Worm (Caenorhabditis elegans) whole organism, young adult: Measurements from ENCODE around the gene F59A6.12.
A peak's percentile ranks its signal among the peaks of the same experiment; 100 is the strongest.

Source experiments
- B0035.1 ChIP-seq: sonication (generic microtip); optimal IDR thresholded peaks from 2 replicates; lab custom pipeline; 2016; ENCODE audit warnings: missing genetic modification characterization, mild to moderate bottlenecking, missing compliant biosample characterization, missing genotype, missing genetic modification reagents
- F37B4.10 ChIP-seq: fragments of 200-800 bp; sonication (Bioruptor generic); IDR thresholded peaks from 2 replicates; pipeline ENCODE4 v1.3.6; 2022; ENCODE audit warnings: missing genetic modification characterization, missing compliant biosample characterization
- F39B2.1 ChIP-seq: fragments of 200-800 bp; sonication (Bioruptor generic); IDR thresholded peaks from 2 replicates; pipeline ENCODE4 v1.3.6; 2022; ENCODE audit warnings: missing genetic modification reagents, missing genetic modification characterization, missing compliant biosample characterization
- K11D2.4 ChIP-seq: fragments of 200-800 bp; sonication (Bioruptor generic); IDR thresholded peaks from 2 replicates; pipeline ENCODE4 v1.3.6; 2022; ENCODE audit warnings: missing genetic modification reagents, missing genetic modification characterization, missing compliant biosample characterization
- K12H6.12 ChIP-seq: fragments of 200-800 bp; sonication (Bioruptor generic); optimal IDR thresholded peaks from 2 replicates; lab custom pipeline; 2018; ENCODE audit warnings: mild to moderate bottlenecking, missing genetic modification characterization, missing compliant biosample characterization
- Y53F4B.3 ChIP-seq: fragments of 200-800 bp; sonication (Bioruptor generic); IDR thresholded peaks from 2 replicates; pipeline ENCODE4 v1.3.6; 2022; ENCODE audit warnings: missing genetic modification reagents, missing genetic modification characterization, missing compliant biosample characterization
- Y56A3A.18 ChIP-seq: fragments of 200-800 bp; sonication (Bioruptor generic); IDR thresholded peaks from 2 replicates; pipeline ENCODE4 v1.3.6; 2022; ENCODE audit warnings: missing genetic modification reagents, missing genetic modification characterization, missing compliant biosample characterization
- ama-1 ChIP-seq, 3 experiments: fragments of 150-350 bp in 1 of 3; sonication (generic microtip) in 2 of 3; optimal IDR thresholded peaks; 2 replicates each; lab custom pipeline; 2014 to 2018; ENCODE audit warnings: missing biosample characterization in 2 of 3, missing genetic modification characterization in 2 of 3, missing genetic modification reagents in 2 of 3
- aptf-3 ChIP-seq: fragments of 200-800 bp; sonication (Bioruptor generic); IDR thresholded peaks from 2 replicates; pipeline ENCODE4 v1.3.6; 2022; ENCODE audit warnings: missing genetic modification characterization, missing compliant biosample characterization
- atf-7 ChIP-seq: sonication (generic microtip); optimal IDR thresholded peaks from 2 replicates; lab custom pipeline; 2017; ENCODE audit warnings: mild to moderate bottlenecking, missing genetic modification characterization, missing compliant biosample characterization
- athp-1 ChIP-seq: sonication (generic microtip); optimal IDR thresholded peaks from 2 replicates; lab custom pipeline; 2017; ENCODE audit warnings: mild to moderate bottlenecking, missing genetic modification characterization, missing compliant biosample characterization
- attf-5 ChIP-seq: fragments of 200-800 bp; sonication (Bioruptor generic); optimal IDR thresholded peaks from 2 replicates; lab custom pipeline; 2018; ENCODE audit warnings: mild to moderate bottlenecking, missing genetic modification characterization, missing compliant biosample characterization
- cebp-1 ChIP-seq, 2 experiments: fragments of 200-800 bp in 1 of 2; sonication (Bioruptor generic) in 1 of 2; sonication (generic microtip) in 1 of 2; IDR thresholded peaks in 1 of 2; optimal IDR thresholded peaks in 1 of 2; 2 replicates each; pipeline versions ENCODE4 v1.3.6 to Lab custom; 2017 to 2022; ENCODE audit warnings: missing compliant biosample characterization in 2 of 2, missing genetic modification characterization in 2 of 2, mild to moderate bottlenecking in 1 of 2, missing genetic modification reagents in 1 of 2, moderate library complexity in 1 of 2
- ceh-40 ChIP-seq: fragments of 200-800 bp; sonication (Bioruptor generic); IDR thresholded peaks from 2 replicates; pipeline ENCODE4 v1.3.6; 2022; ENCODE audit warnings: missing genetic modification characterization, missing compliant biosample characterization
- chd-7 ChIP-seq: sonication (generic microtip); optimal IDR thresholded peaks from 2 replicates; lab custom pipeline; 2016; ENCODE audit warnings: mild to moderate bottlenecking, missing genetic modification characterization, moderate library complexity, missing compliant biosample characterization
- die-1 ChIP-seq: sonication (generic microtip); optimal IDR thresholded peaks from 2 replicates; lab custom pipeline; 2016; ENCODE audit warnings: missing genotype, mild to moderate bottlenecking, missing genetic modification characterization, missing compliant biosample characterization
- dox-1 ChIP-seq: fragments of 200-800 bp; sonication (Bioruptor generic); IDR thresholded peaks from 2 replicates; pipeline ENCODE4 v1.3.6; 2022; ENCODE audit warnings: missing genetic modification reagents, missing genetic modification characterization, missing compliant biosample characterization
- dpl-1 ChIP-seq: fragments of 150-350 bp; optimal IDR thresholded peaks from 2 replicates; lab custom pipeline; 2014; ENCODE audit warnings: missing biosample characterization, missing genetic modification reagents, missing genetic modification characterization
- ekl-4 ChIP-seq: fragments of 200-800 bp; sonication (Bioruptor generic); IDR thresholded peaks from 2 replicates; pipeline ENCODE4 v1.3.6; 2022; ENCODE audit warnings: missing genetic modification reagents, missing genetic modification characterization, missing compliant biosample characterization
- fkh-3 ChIP-seq: sonication (generic microtip); optimal IDR thresholded peaks from 2 replicates; lab custom pipeline; 2016; ENCODE audit warnings: mild to moderate bottlenecking, missing genetic modification characterization, missing compliant biosample characterization
- hlh-26 ChIP-seq: fragments of 200-800 bp; sonication (Bioruptor generic); conservative IDR thresholded peaks from 2 replicates; pipeline ENCODE4 v1.3.6; 2022; ENCODE audit warnings: missing genetic modification reagents, missing genetic modification characterization, missing compliant biosample characterization
- hrde-1 ChIP-seq: sonication (generic microtip); optimal IDR thresholded peaks from 2 replicates; lab custom pipeline; 2016; ENCODE audit warnings: missing genetic modification characterization, mild to moderate bottlenecking, missing compliant biosample characterization, moderate library complexity, missing genotype, missing genetic modification reagents, borderline replicate concordance
- let-526 ChIP-seq: fragments of 200-800 bp; sonication (Bioruptor generic); IDR thresholded peaks from 2 replicates; pipeline ENCODE4 v1.3.6; 2022; ENCODE audit warnings: missing genetic modification reagents, missing genetic modification characterization, missing compliant biosample characterization
- lsy-27 ChIP-seq: sonication (generic microtip); optimal IDR thresholded peaks from 2 replicates; lab custom pipeline; 2017; ENCODE audit warnings: missing genetic modification characterization, mild to moderate bottlenecking, missing compliant biosample characterization, antibody characterized with exemption, missing genotype, borderline replicate concordance; ENCODE audit not compliant: insufficient read depth
- madf-3 ChIP-seq: fragments of 200-800 bp; sonication (Bioruptor generic); IDR thresholded peaks from 2 replicates; pipeline ENCODE4 v1.3.6; 2022; ENCODE audit warnings: missing genetic modification reagents, missing genetic modification characterization, missing compliant biosample characterization
- madf-6 ChIP-seq: fragments of 200-800 bp; sonication (Bioruptor generic); IDR thresholded peaks from 2 replicates; pipeline ENCODE4 v1.3.6; 2022; ENCODE audit warnings: missing genetic modification reagents, missing genetic modification characterization, missing compliant biosample characterization
- madf-8 ChIP-seq: fragments of 200-800 bp; sonication (Bioruptor generic); conservative IDR thresholded peaks from 2 replicates; pipeline ENCODE4 v1.3.6; 2022; ENCODE audit warnings: missing genetic modification reagents, missing genetic modification characterization, missing compliant biosample characterization
- mxl-1 ChIP-seq: sonication (generic microtip); optimal IDR thresholded peaks from 2 replicates; lab custom pipeline; 2016; ENCODE audit warnings: missing genetic modification characterization, missing compliant biosample characterization
- nhr-179 ChIP-seq: sonication (generic microtip); optimal IDR thresholded peaks from 2 replicates; lab custom pipeline; 2016; ENCODE audit warnings: mild to moderate bottlenecking, missing genetic modification characterization, missing compliant biosample characterization
- nhr-27 ChIP-seq: fragments of 200-800 bp; sonication (Bioruptor generic); optimal IDR thresholded peaks from 2 replicates; lab custom pipeline; 2018; ENCODE audit warnings: mild to moderate bottlenecking, missing genetic modification characterization, moderate library complexity, missing compliant biosample characterization
- snpc-1.1 ChIP-seq: sonication (generic microtip); optimal IDR thresholded peaks from 2 replicates; lab custom pipeline; 2017; ENCODE audit warnings: missing genetic modification characterization, mild to moderate bottlenecking, missing compliant biosample characterization, antibody characterized with exemption, moderate library complexity, missing genotype, missing genetic modification reagents; ENCODE audit not compliant: insufficient read depth
- snpc-1.3 ChIP-seq: sonication (generic microtip); optimal IDR thresholded peaks from 2 replicates; lab custom pipeline; 2017; ENCODE audit warnings: missing genetic modification characterization, mild to moderate bottlenecking, missing compliant biosample characterization, antibody characterized with exemption, moderate library complexity, missing genotype, missing genetic modification reagents; ENCODE audit not compliant: insufficient read depth
- snpc-4 ChIP-seq, 5 experiments: fragments of 150-350 bp in 1 of 5; sonication (generic microtip) in 4 of 5; optimal IDR thresholded peaks; 2 replicates each; lab custom pipeline; 2014 to 2018; ENCODE audit warnings: missing genetic modification characterization in 5 of 5, missing biosample characterization in 3 of 5, antibody characterized with exemption in 2 of 5, mild to moderate bottlenecking in 2 of 5, missing compliant biosample characterization in 2 of 5, missing genotype in 2 of 5, moderate library complexity in 2 of 5, missing genetic modification reagents in 1 of 5
- somi-1 ChIP-seq: fragments of 200-800 bp; sonication (Bioruptor generic); optimal IDR thresholded peaks from 2 replicates; lab custom pipeline; 2018; ENCODE audit warnings: mild to moderate bottlenecking, missing genetic modification characterization, missing compliant biosample characterization
- ztf-18 ChIP-seq: sonication (generic microtip); optimal IDR thresholded peaks from 2 replicates; lab custom pipeline; 2016; ENCODE audit warnings: missing genotype, mild to moderate bottlenecking, missing genetic modification characterization, missing compliant biosample characterization

Gene F59A6.12

ce11 chrII:4992977-4993376 is 18.9 kb downstream of the F59A6.12 start, which contains the start of gene pigb-1:
TSS of gene pigb-1 (minus strand) at chrII:4993077.
- TF ChIP-seq athp-1 = no peak
- no peak for TF ChIP-seq die-1 (tag; lab: Kevin White, UChicago)
- TF ChIP-seq nhr-27 = no peak
- no peak for TF ChIP-seq snpc-4 (GFP tag; optimal IDR thresholded peaks at IDR 0.05; lab: Kevin White, UChicago)
- TF ChIP-seq snpc-4 (tag; optimal IDR thresholded peaks at IDR 0.05; lab: Kevin White, UChicago) = no peak
- no peak for TF ChIP-seq dpl-1 (GFP tag; lab: Kevin White, UChicago)
- 0 out of 2 replicates have a peak, but pooled peaks have one; percentile 11 for TF ChIP-seq madf-3 (GFP tag; lab: Robert Waterston, UW)
- no peak for TF ChIP-seq fkh-3 (tag; lab: Kevin White, UChicago)
- TF ChIP-seq snpc-1.3 = no peak

ce11 chrII:4989802-4990201 is 22.1 kb downstream of the F59A6.12 start, which contains the start of gene T27F7.12:
TSS of gene T27F7.12 (plus strand) at chrII:4990102.
- TF ChIP-seq aptf-3 (0 out of 2 replicates have a peak, but pooled peaks have one; percentile 33), ama-1 (optimal IDR thresholded peaks at IDR 0.05; lab: Kevin White, UChicago) (no peak), ama-1 (GFP tag; optimal IDR thresholded peaks at IDR 0.05; lab: Kevin White, UChicago) (no peak)

DNA sequence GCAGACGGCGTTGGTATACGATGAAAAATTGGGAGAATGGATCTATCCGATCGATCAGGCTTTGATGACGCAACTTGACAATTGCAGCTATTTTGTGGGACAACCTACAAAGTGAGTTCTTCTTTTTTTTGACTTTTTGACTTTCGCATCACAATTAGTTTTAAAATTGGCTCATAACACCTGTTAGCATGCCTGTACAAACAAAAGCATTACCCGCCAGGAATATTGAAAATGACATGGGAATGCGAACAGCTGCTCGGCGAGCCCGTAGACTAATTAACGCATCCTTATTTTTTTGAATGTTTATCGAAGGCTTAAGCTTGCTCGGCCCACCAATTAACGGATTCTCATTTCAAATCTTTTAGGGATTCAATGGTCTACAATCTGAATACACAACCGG is 24.6 kb downstream of the F59A6.12 start:
- no peak for TF ChIP-seq ztf-18 (tag; lab: Kevin White, UChicago)

ce11 chrII:4986664-4987063 is 25.2 kb downstream of the F59A6.12 start:
- TF ChIP-seq madf-8 = no peak

- TF ChIP-seq nhr-179 (tag; lab: Kevin White, UChicago) (no peak), dox-1 (GFP tag; lab: Robert Waterston, UW) (no peak), Y56A3A.18 (no peak)
- TF ChIP-seq, all 124 proteins: peak for 0
Observed at ce11 chrII:4985961-4986503, 25.8 kb downstream of the F59A6.12 start.

DNA sequence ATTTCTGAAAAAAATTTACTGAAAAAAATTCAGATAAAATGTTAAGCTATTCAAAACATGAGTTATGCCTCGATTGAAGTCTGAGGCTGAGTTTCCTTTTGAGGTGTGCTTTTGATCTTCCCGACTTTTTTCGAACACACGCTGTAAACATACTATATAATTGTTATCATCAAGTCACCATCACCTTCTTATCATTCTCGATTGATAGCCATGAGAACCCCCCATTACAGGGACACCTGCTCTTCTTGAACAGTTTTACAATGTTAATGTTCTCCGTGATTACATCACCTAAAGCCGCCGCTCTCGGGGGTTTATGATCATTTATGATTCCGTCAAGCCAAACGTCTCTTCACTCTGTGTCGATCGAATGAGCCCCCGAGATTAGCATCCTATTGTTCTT is 27.7 kb downstream of the F59A6.12 start:
- TF ChIP-seq chd-7 (tag; lab: Kevin White, UChicago) (no peak), madf-6 (GFP tag; lab: Robert Waterston, UW) (no peak), cebp-1 (GFP tag; IDR thresholded peaks at IDR 0.05; lab: Robert Waterston, UW) (no peak), cebp-1 (tag; optimal IDR thresholded peaks at IDR 0.05; lab: Kevin White, UChicago) (no peak), hlh-26 (GFP tag; lab: Robert Waterston, UW) (no peak), Y53F4B.3 (no peak), hrde-1 (tag; lab: Kevin White, UChicago) (no peak)

DNA sequence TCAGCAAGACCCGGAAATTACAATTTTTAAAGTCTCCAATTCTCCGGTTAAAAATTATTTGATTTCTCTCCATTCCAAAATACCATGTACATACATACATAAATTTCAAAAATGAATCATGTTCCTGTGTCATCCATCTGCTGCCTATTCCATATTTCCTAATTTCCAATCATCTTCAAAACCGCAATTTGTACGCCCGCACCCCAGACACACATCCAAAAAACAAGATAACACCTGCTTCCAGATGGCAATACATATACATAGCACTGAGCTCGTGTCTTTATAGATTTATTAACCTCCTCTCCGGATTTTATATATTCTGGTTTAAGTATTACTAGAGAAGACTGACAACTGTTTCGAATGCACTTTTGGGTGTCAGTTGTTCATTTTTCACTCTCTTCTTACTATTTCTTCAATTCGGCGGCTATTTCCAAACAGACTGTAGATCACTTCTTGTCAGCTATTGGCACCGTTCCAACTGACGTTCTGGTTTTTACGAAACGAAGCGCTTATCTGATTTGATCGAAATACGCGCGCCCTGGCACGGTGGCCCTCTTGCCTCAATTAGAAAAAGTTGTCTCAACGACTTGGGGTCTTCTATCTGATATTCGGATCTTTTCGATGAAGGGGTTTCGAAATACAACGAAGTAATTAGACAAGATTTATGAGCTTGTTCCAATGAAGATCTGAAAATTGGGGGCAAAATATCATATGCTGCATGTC is 30.0 kb downstream of the F59A6.12 start:
- TF ChIP-seq F39B2.1 = no peak
- no peak for TF ChIP-seq somi-1 (GFP tag; lab: Kevin White, UChicago)
- no peak for TF ChIP-seq ceh-40 (GFP tag; lab: Robert Waterston, UW)
- TF ChIP-seq ekl-4 (GFP tag; lab: Robert Waterston, UW) = no peak
- no peak for TF ChIP-seq atf-7 (tag; lab: Kevin White, UChicago)
- no peak for TF ChIP-seq let-526 (GFP tag; lab: Robert Waterston, UW)
- TF ChIP-seq attf-5 (GFP tag; lab: Kevin White, UChicago) = no peak
- TF ChIP-seq snpc-1.1 (tag; lab: Kevin White, UChicago) = no peak
- no peak for TF ChIP-seq lsy-27
- no peak for TF ChIP-seq die-1 (tag; lab: Kevin White, UChicago)
- no peak for TF ChIP-seq mxl-1
- no peak for TF ChIP-seq K11D2.4 (GFP tag; lab: Robert Waterston, UW)
- TF ChIP-seq K12H6.12 = no peak
- TF ChIP-seq F37B4.10 (GFP tag; lab: Robert Waterston, UW) = no peak
- TF ChIP-seq B0035.1 = no peak
